Fruit fly (Drosophila melanogaster) whole organism, embryonic: ENCODE results near the gene msn.
A peak's percentile ranks its signal among the peaks of the same experiment; 100 is the strongest.

ENCODE experiments used
- BEAF-32 ChIP-seq: fragments of 200-800 bp; sonication (Bioruptor generic); optimal IDR thresholded peaks from 3 replicates; lab custom pipeline; 2017; ENCODE audit warnings: missing biosample characterization, missing genetic modification characterization, mild to moderate bottlenecking, moderate library complexity, missing genetic modification reagents
- CG10147 ChIP-seq: fragments of 200-800 bp; sonication (Bioruptor generic); optimal IDR thresholded peaks from 2 replicates; lab custom pipeline; 2019; ENCODE audit warnings: missing biosample characterization, mild to moderate bottlenecking, missing genetic modification characterization, moderate library complexity
- CG10209 ChIP-seq: fragments of 200-800 bp; sonication (Bioruptor generic); optimal IDR thresholded peaks from 3 replicates; lab custom pipeline; 2017; ENCODE audit warnings: missing biosample characterization, mild to moderate bottlenecking, missing genetic modification characterization, missing genetic modification reagents
- CG11504 ChIP-seq: fragments of 200-800 bp; sonication (Bioruptor generic); optimal IDR thresholded peaks from 3 replicates; lab custom pipeline; 2019; ENCODE audit warnings: missing biosample characterization, mild to moderate bottlenecking, missing genetic modification characterization, moderate library complexity
- CG15011 ChIP-seq: fragments of 200-800 bp; sonication (Bioruptor generic); optimal IDR thresholded peaks from 3 replicates; lab custom pipeline; 2018; ENCODE audit warnings: missing biosample characterization, mild to moderate bottlenecking, missing genetic modification characterization
- CG15696 ChIP-seq: fragments of 200-800 bp; sonication (Bioruptor generic); optimal IDR thresholded peaks from 2 replicates; lab custom pipeline; 2019; ENCODE audit warnings: missing biosample characterization, mild to moderate bottlenecking, missing genetic modification characterization, moderate library complexity
- CG1647 ChIP-seq: fragments of 200-800 bp; sonication (Bioruptor generic); optimal IDR thresholded peaks from 3 replicates; lab custom pipeline; 2016; ENCODE audit warnings: missing biosample characterization, missing genetic modification characterization
- CG3065 ChIP-seq: fragments of 200-800 bp; sonication (Bioruptor generic); optimal IDR thresholded peaks from 2 replicates; lab custom pipeline; 2016; ENCODE audit warnings: missing biosample characterization, missing genetic modification characterization
- CG3281 ChIP-seq: fragments of 200-800 bp; sonication (Bioruptor generic); optimal IDR thresholded peaks from 3 replicates; lab custom pipeline; 2017; ENCODE audit warnings: missing biosample characterization, mild to moderate bottlenecking, missing genetic modification characterization
- CG4282 ChIP-seq: fragments of 200-800 bp; sonication (Bioruptor generic); optimal IDR thresholded peaks from 2 replicates; lab custom pipeline; 2016; ENCODE audit warnings: missing biosample characterization, missing genetic modification characterization
- CG4360 ChIP-seq: fragments of 200-800 bp; sonication (Bioruptor generic); IDR thresholded peaks from 2 replicates; pipeline ENCODE4 v1.3.6; 2022; ENCODE audit warnings: missing biosample characterization, missing genetic modification characterization
- CG4820 ChIP-seq: fragments of 200-800 bp; sonication (Bioruptor generic); optimal IDR thresholded peaks from 3 replicates; lab custom pipeline; 2016; ENCODE audit warnings: missing biosample characterization, missing genetic modification characterization
- CG5180 ChIP-seq: fragments of 200-800 bp; sonication (Bioruptor generic); optimal IDR thresholded peaks from 3 replicates; lab custom pipeline; 2017; ENCODE audit warnings: missing biosample characterization, missing genetic modification characterization, mild to moderate bottlenecking, moderate library complexity, missing genetic modification reagents
- CG6272 ChIP-seq: fragments of 200-800 bp; sonication (Bioruptor generic); IDR thresholded peaks from 2 replicates; pipeline ENCODE4 v1.3.6; 2022; ENCODE audit warnings: missing biosample characterization, missing genetic modification characterization
- CG6813 ChIP-seq: fragments of 200-800 bp; sonication (Bioruptor generic); optimal IDR thresholded peaks from 2 replicates; lab custom pipeline; 2017; ENCODE audit warnings: missing biosample characterization, missing genetic modification characterization, mild to moderate bottlenecking, moderate library complexity, missing genetic modification reagents
- CG8290 ChIP-seq, 3 experiments: fragments of 200-800 bp; sonication (Bioruptor generic); optimal IDR thresholded peaks; 2 replicates each; lab custom pipeline; 2016 to 2019; ENCODE audit warnings: missing biosample characterization in 3 of 3, missing genetic modification characterization in 3 of 3, mild to moderate bottlenecking in 2 of 3, moderate library complexity in 1 of 3
- CG8388 ChIP-seq: fragments of 200-800 bp; sonication (Bioruptor generic); optimal IDR thresholded peaks from 2 replicates; lab custom pipeline; 2019; ENCODE audit warnings: missing biosample characterization, mild to moderate bottlenecking, missing genetic modification characterization, moderate library complexity
- Chrac-16 ChIP-seq: fragments of 200-800 bp; sonication (Bioruptor generic); optimal IDR thresholded peaks from 3 replicates; lab custom pipeline; 2016; ENCODE audit warnings: missing biosample characterization, missing genetic modification characterization
- D19A ChIP-seq: fragments of 200-800 bp; optimal IDR thresholded peaks from 3 replicates; lab custom pipeline; 2019; ENCODE audit warnings: missing biosample characterization, mild to moderate bottlenecking, missing genetic modification characterization, moderate library complexity
- Fer3 ChIP-seq: fragments of 200-800 bp; sonication (Bioruptor generic); optimal IDR thresholded peaks from 2 replicates; lab custom pipeline; 2018; ENCODE audit warnings: missing biosample characterization, mild to moderate bottlenecking, missing genetic modification characterization, moderate library complexity
- GATAe ChIP-seq: fragments of 200-800 bp; sonication (Bioruptor generic); conservative IDR thresholded peaks from 2 replicates; pipeline ENCODE4 v1.3.6; 2022; ENCODE audit warnings: missing biosample characterization, missing genetic modification characterization
- HLH4C ChIP-seq: fragments of 200-800 bp; sonication (Bioruptor generic); IDR thresholded peaks from 3 replicates; pipeline ENCODE4 v1.3.6; 2022; ENCODE audit warnings: missing biosample characterization, missing genetic modification characterization; ENCODE audit not compliant: partially characterized antibody
- HmgZ ChIP-seq: fragments of 200-800 bp; sonication (Bioruptor generic); optimal IDR thresholded peaks from 2 replicates; lab custom pipeline; 2018; ENCODE audit warnings: missing biosample characterization, mild to moderate bottlenecking, missing genetic modification characterization
- Hmx ChIP-seq: fragments of 200-800 bp; sonication (Bioruptor generic); optimal IDR thresholded peaks from 2 replicates; lab custom pipeline; 2016; ENCODE audit warnings: missing biosample characterization, missing genetic modification characterization
- Max ChIP-seq: fragments of 200-800 bp; sonication (Bioruptor generic); optimal IDR thresholded peaks from 2 replicates; lab custom pipeline; 2016; ENCODE audit warnings: missing biosample characterization, mild to moderate bottlenecking, missing genetic modification characterization
- Ptx1 ChIP-seq: fragments of 200-800 bp; sonication (Bioruptor generic); IDR thresholded peaks from 2 replicates; pipeline ENCODE4 v1.3.6; 2022; ENCODE audit warnings: missing biosample characterization, missing genetic modification characterization
- Usf ChIP-seq: fragments of 200-800 bp; sonication (Bioruptor generic); optimal IDR thresholded peaks from 2 replicates; lab custom pipeline; 2017; ENCODE audit warnings: missing genotype, missing biosample characterization, missing genetic modification characterization
- ara ChIP-seq: fragments of 200-800 bp; sonication (Bioruptor generic); IDR thresholded peaks from 2 replicates; pipeline ENCODE4 v1.3.6; 2022; ENCODE audit warnings: missing biosample characterization, missing genetic modification characterization
- bigmax ChIP-seq: fragments of 200-800 bp; sonication (Bioruptor generic); optimal IDR thresholded peaks from 2 replicates; lab custom pipeline; 2018; ENCODE audit warnings: missing biosample characterization, mild to moderate bottlenecking, missing genetic modification characterization
- chn ChIP-seq: fragments of 200-800 bp; sonication (Bioruptor generic); optimal IDR thresholded peaks from 2 replicates; lab custom pipeline; 2016; ENCODE audit warnings: missing biosample characterization, missing genetic modification characterization
- corto ChIP-seq: fragments of 200-800 bp; sonication (Bioruptor generic); optimal IDR thresholded peaks from 2 replicates; lab custom pipeline; 2016; ENCODE audit warnings: missing biosample characterization, mild to moderate bottlenecking, missing genetic modification characterization, moderate library complexity
- crp ChIP-seq, 2 experiments: fragments of 200-800 bp; sonication (Bioruptor generic); optimal IDR thresholded peaks; 2 replicates in 1 of 2; 3 replicates in 1 of 2; lab custom pipeline; 2017; ENCODE audit warnings: missing biosample characterization in 2 of 2, missing genetic modification characterization in 2 of 2, mild to moderate bottlenecking in 1 of 2, moderate library complexity in 1 of 2
- exex ChIP-seq: fragments of 200-800 bp; sonication (Bioruptor generic); optimal IDR thresholded peaks from 4 replicates; lab custom pipeline; 2018; ENCODE audit warnings: missing biosample characterization, mild to moderate bottlenecking, missing genetic modification characterization, moderate library complexity
- gsb ChIP-seq: fragments of 200-800 bp; sonication (Bioruptor generic); IDR thresholded peaks from 2 replicates; pipeline ENCODE4 v1.3.6; 2022; ENCODE audit warnings: missing biosample characterization, missing genetic modification characterization
- her ChIP-seq: fragments of 200-800 bp; sonication (Bioruptor generic); optimal IDR thresholded peaks from 2 replicates; lab custom pipeline; 2016; ENCODE audit warnings: missing biosample characterization, missing genetic modification characterization
- jing ChIP-seq: fragments of 200-800 bp; sonication (Bioruptor generic); optimal IDR thresholded peaks from 2 replicates; lab custom pipeline; 2018; ENCODE audit warnings: missing biosample characterization, mild to moderate bottlenecking, missing genetic modification characterization
- jumu ChIP-seq: fragments of 200-800 bp; sonication (Bioruptor generic); optimal IDR thresholded peaks from 3 replicates; lab custom pipeline; 2016; ENCODE audit warnings: missing biosample characterization, missing genetic modification characterization
- kni ChIP-seq: fragments of 200-800 bp; sonication (Bioruptor generic); optimal IDR thresholded peaks from 3 replicates; lab custom pipeline; 2017; ENCODE audit warnings: mild to moderate bottlenecking, missing biosample characterization, missing genetic modification reagents, missing genetic modification characterization
- nerfin-1 ChIP-seq: fragments of 200-800 bp; sonication (Bioruptor generic); optimal IDR thresholded peaks from 3 replicates; lab custom pipeline; 2019; ENCODE audit warnings: missing biosample characterization, mild to moderate bottlenecking, missing genetic modification characterization, moderate library complexity
- nmo ChIP-seq: fragments of 200-800 bp; sonication (Bioruptor generic); optimal IDR thresholded peaks from 2 replicates; lab custom pipeline; 2018; ENCODE audit warnings: missing biosample characterization, mild to moderate bottlenecking, missing genetic modification characterization, moderate library complexity
- pb ChIP-seq: fragments of 200-800 bp; sonication (Bioruptor generic); optimal IDR thresholded peaks from 3 replicates; lab custom pipeline; 2016; ENCODE audit warnings: missing biosample characterization, missing genetic modification characterization
- pho ChIP-seq: fragments of 200-800 bp; sonication (Bioruptor generic); optimal IDR thresholded peaks from 2 replicates; lab custom pipeline; 2016; ENCODE audit warnings: missing biosample characterization, missing genetic modification characterization
- schlank ChIP-seq: fragments of 200-800 bp; sonication (Bioruptor generic); optimal IDR thresholded peaks from 2 replicates; lab custom pipeline; 2018; ENCODE audit warnings: missing biosample characterization, mild to moderate bottlenecking, missing genetic modification characterization
- slbo ChIP-seq: fragments of 200-800 bp; sonication (Bioruptor generic); IDR thresholded peaks from 2 replicates; pipeline ENCODE4 v1.3.6; 2022; ENCODE audit warnings: missing biosample characterization, missing genetic modification characterization
- tgo ChIP-seq: fragments of 200-800 bp; sonication (Bioruptor generic); IDR thresholded peaks from 3 replicates; pipeline ENCODE4 v1.3.6; 2022; ENCODE audit warnings: missing biosample characterization, missing genetic modification characterization
- toy ChIP-seq: fragments of 200-800 bp; sonication (Bioruptor generic); IDR thresholded peaks from 2 replicates; pipeline ENCODE4 v1.3.6; 2022; ENCODE audit warnings: missing biosample characterization, missing genetic modification characterization
- trem ChIP-seq: fragments of 200-800 bp; optimal IDR thresholded peaks from 3 replicates; lab custom pipeline; 2019; ENCODE audit warnings: missing biosample characterization, mild to moderate bottlenecking, missing genetic modification characterization, moderate library complexity
- unpg ChIP-seq: fragments of 200-800 bp; sonication (Bioruptor generic); optimal IDR thresholded peaks from 3 replicates; lab custom pipeline; 2018; ENCODE audit warnings: missing biosample characterization, mild to moderate bottlenecking, missing genetic modification characterization, moderate library complexity
- wor ChIP-seq: fragments of 200-800 bp; sonication (Bioruptor generic); IDR thresholded peaks from 2 replicates; pipeline ENCODE4 v1.3.6; 2022; ENCODE audit warnings: missing biosample characterization, missing genetic modification characterization

The msn gene

dm6 chr3L:2572907-2573591 is 13.3 kb downstream of the msn start (continued):
- TF ChIP-seq slbo (no peak), crp (GFP tag; optimal IDR thresholded peaks at IDR 0.05; lab: Kevin White, UChicago) (no peak), BEAF-32 (no peak), CG4360 (GFP tag; lab: Robert Waterston, UW) (no peak), pb (GFP tag; lab: Kevin White, UChicago) (no peak), tgo (GFP tag; lab: Robert Waterston, UW) (no peak), D19A (tag; lab: Kevin White, UChicago) (no peak), Chrac-16 (GFP tag; lab: Kevin White, UChicago) (no peak), trem (tag; lab: Kevin White, UChicago) (no peak), HmgZ (tag; lab: Kevin White, UChicago) (no peak), CG8290 (GFP tag; optimal IDR thresholded peaks at IDR 0.05; lab: Kevin White, UChicago) (no peak), CG8290 (tag; optimal IDR thresholded peaks at IDR 0.05; lab: Kevin White, UChicago) (peak in 1 of 2 experiments; percentile 15), schlank (tag; lab: Kevin White, UChicago) (peak; percentile 23), Hmx (GFP tag; lab: Kevin White, UChicago) (no peak), CG11504 (tag; lab: Kevin White, UChicago) (no peak), CG3065 (GFP tag; lab: Kevin White, UChicago) (no peak), CG15011 (no peak), bigmax (GFP tag; lab: Kevin White, UChicago) (no peak), CG3281 (peak; percentile 13), CG15696 (no peak), CG4820 (GFP tag; lab: Kevin White, UChicago) (no peak), CG1647 (no peak), jumu (GFP tag; lab: Kevin White, UChicago) (no peak), her (GFP tag; lab: Kevin White, UChicago) (no peak), gsb (no peak), CG4282 (GFP tag; lab: Kevin White, UChicago) (no peak), GATAe (GFP tag; lab: Robert Waterston, UW) (peak; percentile 50; the same call in 1 of the 2 replicates), kni (no peak), HLH4C (no peak), CG6272 (GFP tag; lab: Robert Waterston, UW) (no peak), pho (GFP tag; lab: Kevin White, UChicago) (no peak), nmo (no peak), corto (GFP tag; lab: Kevin White, UChicago) (peak; percentile 72), Ptx1 (GFP tag; lab: Robert Waterston, UW) (no peak), CG10209 (GFP tag; lab: Kevin White, UChicago) (no peak), CG10147 (GFP tag; lab: Kevin White, UChicago) (peak; percentile 16), Usf (GFP tag; lab: Kevin White, UChicago) (no peak), nerfin-1 (tag; lab: Kevin White, UChicago) (no peak), chn (no peak), Fer3 (tag; lab: Kevin White, UChicago) (no peak), Max (no peak), CG5180 (GFP tag; lab: Kevin White, UChicago) (no peak), wor (no peak), exex (tag; lab: Kevin White, UChicago) (peak; percentile 94), ara (GFP tag; lab: Robert Waterston, UW) (no peak), toy (no peak), unpg (GFP tag; lab: Kevin White, UChicago) (no peak), CG6813 (GFP tag; lab: Kevin White, UChicago) (no peak), CG8388 (no peak), jing (GFP tag; lab: Kevin White, UChicago) (no peak)
